Worm (Caenorhabditis elegans): Measurements from ENCODE around the gene rrp-8.
A peak's percentile ranks its signal among the peaks of the same experiment; 100 is the strongest.

The rrp-8 gene

ce11 chrIV:425995-426394, 29.6 kb downstream of the rrp-8 start, which contains the start of gene garr-1:
Gene garr-1 (plus strand): TSS chrIV:426168.
- no peak for TF ChIP-seq zag-1 (tag; optimal IDR thresholded peaks at IDR 0.05)
- TF ChIP-seq blmp-1 (tag; optimal IDR thresholded peaks at IDR 0.05; ENCODE audit: insufficient read depth), result no peak
- no peak for TF ChIP-seq nhr-77 (tag; optimal IDR thresholded peaks at IDR 0.05)
- TF ChIP-seq lin-39 (tag; optimal IDR thresholded peaks at IDR 0.05), result no peak
- TF ChIP-seq sma-9 (GFP tag; optimal IDR thresholded peaks at IDR 0.05), result no peak
- TF ChIP-seq sma-9 (tag; optimal IDR thresholded peaks at IDR 0.05), result no peak
- no peak for TF ChIP-seq unc-55 (GFP tag; optimal IDR thresholded peaks at IDR 0.05)
- TF ChIP-seq nhr-237 (tag; optimal IDR thresholded peaks at IDR 0.05), result no peak
- no peak for TF ChIP-seq unc-62 (GFP tag; optimal IDR thresholded peaks at IDR 0.05)

DNA sequence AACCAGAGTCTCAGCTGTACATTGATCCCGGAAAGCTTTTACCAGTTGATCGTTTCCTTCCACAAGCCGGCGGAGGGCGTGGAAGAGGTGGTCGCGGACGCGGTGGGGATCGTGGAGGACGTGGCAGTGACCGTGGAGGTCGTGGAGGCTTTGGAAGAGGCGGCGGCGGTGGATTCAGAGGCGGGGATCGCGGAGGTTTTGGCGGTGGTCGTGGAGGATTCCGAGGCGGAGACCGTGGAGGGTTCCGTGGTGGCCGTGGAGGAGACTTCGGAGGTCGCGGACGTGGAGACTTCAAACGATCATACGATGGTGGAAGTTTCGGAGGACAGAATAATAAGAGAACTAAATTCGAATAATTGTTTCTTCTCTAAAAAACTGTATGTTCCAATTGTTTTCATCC, 30.3 kb downstream of the rrp-8 start:
- TF ChIP-seq ceh-82 (tag; optimal IDR thresholded peaks at IDR 0.05) (no peak), peb-1 (tag; optimal IDR thresholded peaks at IDR 0.05) (no peak), nhr-25 (tag; optimal IDR thresholded peaks at IDR 0.05) (no peak), nhr-6 (tag; optimal IDR thresholded peaks at IDR 0.05) (no peak), sma-9 (GFP tag; optimal IDR thresholded peaks at IDR 0.05) (no peak), sma-9 (tag; optimal IDR thresholded peaks at IDR 0.05) (no peak), ztf-11 (tag; optimal IDR thresholded peaks at IDR 0.05) (no peak), nhr-21 (tag; optimal IDR thresholded peaks at IDR 0.05) (no peak), fos-1 (tag; optimal IDR thresholded peaks at IDR 0.05) (no peak), alr-1 (tag; optimal IDR thresholded peaks at IDR 0.05) (no peak), sma-3 (GFP tag; optimal IDR thresholded peaks at IDR 0.05) (no peak), R02D3.7 (tag; optimal IDR thresholded peaks at IDR 0.05) (no peak), dmd-4 (tag; optimal IDR thresholded peaks at IDR 0.05) (no peak), Y55F3AM.14 (GFP tag; optimal IDR thresholded peaks at IDR 0.05) (no peak), ama-1 (optimal IDR thresholded peaks at IDR 0.05) (no peak), nhr-11 (tag; optimal IDR thresholded peaks at IDR 0.05) (no peak), elt-1 (tag; optimal IDR thresholded peaks at IDR 0.05) (no peak), blmp-1 (tag; optimal IDR thresholded peaks at IDR 0.05; ENCODE audit: insufficient read depth) (no peak)

DNA sequence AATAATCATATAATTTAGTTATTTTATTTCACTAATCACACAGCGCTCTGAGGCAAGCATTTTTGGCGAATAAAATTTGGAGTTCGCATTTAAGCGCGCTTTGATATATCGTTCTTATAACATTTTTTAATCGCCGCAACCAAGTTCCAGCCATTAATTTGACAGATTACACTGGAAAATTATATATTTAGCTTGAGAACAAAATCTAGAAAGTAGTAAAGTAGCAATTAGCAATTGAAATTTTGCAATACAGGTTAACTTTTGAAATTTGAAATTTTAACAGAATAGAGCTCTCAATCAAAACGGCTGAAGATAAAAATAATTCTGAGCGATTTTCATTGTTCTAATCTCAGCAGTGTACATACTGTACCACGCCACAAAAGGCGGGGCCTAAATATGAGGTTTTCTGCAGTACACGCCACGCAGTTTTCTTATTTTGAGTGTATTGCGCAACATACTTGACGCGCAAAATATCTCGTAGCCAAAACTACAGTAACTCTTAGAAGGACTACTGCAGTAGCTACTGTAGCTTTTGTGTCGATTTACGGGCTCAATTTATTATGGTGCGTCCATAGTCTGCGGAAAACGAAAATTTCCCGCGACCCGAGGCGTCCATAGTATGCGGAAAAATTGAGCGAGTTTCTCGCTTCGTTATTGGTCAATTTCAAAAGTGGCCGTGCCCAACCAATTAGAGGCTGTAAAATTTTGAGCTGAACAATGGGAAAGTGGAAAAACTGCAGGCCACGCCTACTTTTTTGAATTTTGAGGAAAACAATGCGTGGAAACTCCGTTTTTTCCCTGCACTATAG, 31.0 kb downstream of the rrp-8 start:
- no peak for TF ChIP-seq alr-1 (tag; optimal IDR thresholded peaks at IDR 0.05)
- TF ChIP-seq lin-13 (GFP tag; optimal IDR thresholded peaks at IDR 0.05), result no peak
- no peak for TF ChIP-seq nhr-11 (tag; optimal IDR thresholded peaks at IDR 0.05)
- no peak for TF ChIP-seq ztf-11 (tag; optimal IDR thresholded peaks at IDR 0.05)
- TF ChIP-seq unc-39 (tag; optimal IDR thresholded peaks at IDR 0.05), result no peak
- TF ChIP-seq C34F6.9 (tag; optimal IDR thresholded peaks at IDR 0.05), result no peak
- TF ChIP-seq nhr-21 (tag; optimal IDR thresholded peaks at IDR 0.05), result no peak
- TF ChIP-seq skn-1 (tag; optimal IDR thresholded peaks at IDR 0.05), result no peak
- TF ChIP-seq nhr-237 (tag; optimal IDR thresholded peaks at IDR 0.05), result no peak
- no peak for TF ChIP-seq nhr-129 (tag; optimal IDR thresholded peaks at IDR 0.05)
- TF ChIP-seq aly-2 (tag; optimal IDR thresholded peaks at IDR 0.05), result no peak
- no peak for TF ChIP-seq mab-5 (tag; optimal IDR thresholded peaks at IDR 0.05)
- no peak for TF ChIP-seq peb-1 (tag; optimal IDR thresholded peaks at IDR 0.05)
- no peak for TF ChIP-seq egl-27 (tag; optimal IDR thresholded peaks at IDR 0.05)
- TF ChIP-seq nhr-10 (tag; optimal IDR thresholded peaks at IDR 0.05), result no peak
- no peak for TF ChIP-seq ceh-16 (tag; optimal IDR thresholded peaks at IDR 0.05)
- no peak for TF ChIP-seq Y55F3AM.14 (GFP tag; optimal IDR thresholded peaks at IDR 0.05)
- no peak for TF ChIP-seq F13H6.1 (tag; optimal IDR thresholded peaks at IDR 0.05)

ce11 chrIV:428869-429268, 32.5 kb downstream of the rrp-8 start, which contains the start of gene Y66H1A.5:
Gene Y66H1A.5 (minus strand): TSS chrIV:429133.
- TF ChIP-seq mbf-1 (tag; optimal IDR thresholded peaks at IDR 0.05), result no peak
- peak; percentile 57 for TF ChIP-seq fos-1 (tag; optimal IDR thresholded peaks at IDR 0.05)

- TF ChIP-seq crh-2 (tag; optimal IDR thresholded peaks at IDR 0.05) (no peak), ztf-11 (tag; optimal IDR thresholded peaks at IDR 0.05) (no peak), egl-27 (tag; optimal IDR thresholded peaks at IDR 0.05) (no peak), elt-3 (tag; optimal IDR thresholded peaks at IDR 0.05) (no peak), lin-13 (GFP tag; optimal IDR thresholded peaks at IDR 0.05) (no peak), nhr-129 (tag; optimal IDR thresholded peaks at IDR 0.05) (no peak), sma-3 (GFP tag; optimal IDR thresholded peaks at IDR 0.05) (no peak), sma-9 (GFP tag; optimal IDR thresholded peaks at IDR 0.05) (no peak), sma-9 (tag; optimal IDR thresholded peaks at IDR 0.05) (no peak)
Observed at ce11 chrIV:438384-438783, 42.0 kb downstream of the rrp-8 start.

Measured in whole organism, L2 larva.